Fruit fly (Drosophila melanogaster): Measurements from ENCODE around the gene SNF4Agamma.

The SNF4Agamma gene

dm6 chr3R:21111964-21112740 is 28.4 kb upstream of the SNF4Agamma start (continued):
- TF ChIP-seq CG10366 (GFP tag; IDR thresholded peaks at IDR 0.05) (peak; percentile 15; the same call in 1 of the 2 replicates), Bgb (GFP tag; IDR thresholded peaks at IDR 0.05; ENCODE audit: partially characterized antibody) (no peak), bcd (GFP tag; optimal IDR thresholded peaks at IDR 0.05) (peak; percentile 19), CG30020 (tag; optimal IDR thresholded peaks at IDR 0.05) (no peak), CG10565 (GFP tag; optimal IDR thresholded peaks at IDR 0.05) (no peak), Dbx (GFP tag; IDR thresholded peaks at IDR 0.05) (no peak), hb (GFP tag; IDR thresholded peaks at IDR 0.05; ENCODE audit: partially characterized antibody) (no peak), D19B (GFP tag; optimal IDR thresholded peaks at IDR 0.05) (no peak), pnt (GFP tag; optimal IDR thresholded peaks at IDR 0.05) (no peak), pfk (GFP tag; optimal IDR thresholded peaks at IDR 0.05) (no peak), CG9609 (GFP tag; optimal IDR thresholded peaks at IDR 0.05) (no peak), CG7745 (tag; optimal IDR thresholded peaks at IDR 0.05) (no peak), CG10431 (GFP tag; optimal IDR thresholded peaks at IDR 0.05) (no peak), gfzf (GFP tag; optimal IDR thresholded peaks at IDR 0.05) (no peak), CG43689 (GFP tag; IDR thresholded peaks at IDR 0.05) (no peak), BEAF-32 (GFP tag; optimal IDR thresholded peaks at IDR 0.05) (no peak), CkIIα-i1 (GFP tag; IDR thresholded peaks at IDR 0.05) (no peak), knrl (GFP tag; IDR thresholded peaks at IDR 0.05; ENCODE audit: partially characterized antibody) (no peak), gcm (GFP tag; optimal IDR thresholded peaks at IDR 0.05) (peak; percentile 55), CG12659 (GFP tag; optimal IDR thresholded peaks at IDR 0.05) (peak; percentile 45), CG31441 (GFP tag; IDR thresholded peaks at IDR 0.05) (no peak; the same call in 1 of the 2 replicates), C15 (GFP tag; IDR thresholded peaks at IDR 0.05) (no peak), gro (GFP tag; optimal IDR thresholded peaks at IDR 0.05) (no peak), Awh (GFP tag; IDR thresholded peaks at IDR 0.05) (no peak; the same call in 1 of the 2 replicates), Opbp (GFP tag; IDR thresholded peaks at IDR 0.05; ENCODE audit: partially characterized antibody) (no peak), toy (GFP tag; IDR thresholded peaks at IDR 0.05) (no peak), ftz-f1 (GFP tag; optimal IDR thresholded peaks at IDR 0.05) (no peak), odd (GFP tag; optimal IDR thresholded peaks at IDR 0.05) (peak; percentile 14), CG14667 (GFP tag; IDR thresholded peaks at IDR 0.05) (no peak), Adf1 (GFP tag; IDR thresholded peaks at IDR 0.05) (no peak), en (GFP tag; optimal IDR thresholded peaks at IDR 0.05) (no peak), CG10462 (GFP tag; optimal IDR thresholded peaks at IDR 0.05) (peak; percentile 9), ems (GFP tag; optimal IDR thresholded peaks at IDR 0.05) (peak; percentile 36), CG31224 (GFP tag; IDR thresholded peaks at IDR 0.05) (peak; percentile 36; the same call in 1 of the 2 replicates), bowl (GFP tag; IDR thresholded peaks at IDR 0.05) (peak; percentile 51; the same call in 1 of the 2 replicates), chinmo (GFP tag; IDR thresholded peaks at IDR 0.05; ENCODE audit: partially characterized antibody) (0 out of 4 replicates have a peak, but pooled peaks have one; percentile 12), gce (GFP tag; IDR thresholded peaks at IDR 0.05) (0 out of 3 replicates have a peak, but pooled peaks have one; percentile 42), sug (tag; optimal IDR thresholded peaks at IDR 0.05) (peak; percentile 14), CG14050 (GFP tag; IDR thresholded peaks at IDR 0.05) (no peak), ken (GFP tag; IDR thresholded peaks at IDR 0.05) (no peak), ash1 (GFP tag; optimal IDR thresholded peaks at IDR 0.05) (no peak), dan (GFP tag; IDR thresholded peaks at IDR 0.05) (no peak), Ptx1 (GFP tag; IDR thresholded peaks at IDR 0.05) (peak; percentile 17; the same call in 1 of the 2 replicates), Nf-YB (GFP tag; optimal IDR thresholded peaks at IDR 0.05) (peak; percentile 14), wor (GFP tag; IDR thresholded peaks at IDR 0.05) (no peak), CG5953 (GFP tag; IDR thresholded peaks at IDR 0.05) (no peak), CG7357 (GFP tag; IDR thresholded peaks at IDR 0.05) (no peak), CG2678 (tag; optimal IDR thresholded peaks at IDR 0.05) (peak; percentile 63), CG8089 (GFP tag; optimal IDR thresholded peaks at IDR 0.05) (no peak)
